Worm (Caenorhabditis elegans) whole organism, L4 larva: ENCODE results near the gene nucl-1.
A peak's percentile ranks its signal among the peaks of the same experiment; 100 is the strongest.

ENCODE experiments used
- F26F4.8 ChIP-seq: fragments of 200-800 bp; sonication (Bioruptor generic); conservative IDR thresholded peaks from 2 replicates; pipeline ENCODE4 v1.3.6; 2022; ENCODE audit warnings: missing genetic modification characterization, missing compliant biosample characterization
- F44E2.7 ChIP-seq: fragments of 200-800 bp; sonication (Bioruptor generic); IDR thresholded peaks from 2 replicates; pipeline ENCODE4 v2.1.2; 2022; ENCODE audit warnings: missing genetic modification characterization, missing compliant biosample characterization
- F49E8.2 ChIP-seq: sonication (generic microtip); optimal IDR thresholded peaks from 2 replicates; lab custom pipeline; 2016; ENCODE audit warnings: missing compliant biosample characterization, mild to moderate bottlenecking, missing genetic modification characterization, borderline replicate concordance
- R02D3.7 ChIP-seq: fragments of 150-350 bp; sonication (generic microtip); optimal IDR thresholded peaks from 3 replicates; lab custom pipeline; 2014; ENCODE audit warnings: missing biosample characterization, missing genetic modification characterization
- T20F7.1 ChIP-seq: fragments of 200-800 bp; sonication (Bioruptor generic); optimal IDR thresholded peaks from 2 replicates; lab custom pipeline; 2018; ENCODE audit warnings: mild to moderate bottlenecking, missing genetic modification characterization, missing compliant biosample characterization
- Y48G9A.11 ChIP-seq: fragments of 200-800 bp; sonication (Bioruptor generic); IDR thresholded peaks from 2 replicates; pipeline ENCODE4 v1.3.6; 2022; ENCODE audit warnings: missing genetic modification reagents, missing genetic modification characterization, missing compliant biosample characterization
- Y5F2A.4 ChIP-seq: fragments of 200-800 bp; sonication (Bioruptor generic); optimal IDR thresholded peaks from 2 replicates; lab custom pipeline; 2018; ENCODE audit warnings: mild to moderate bottlenecking, missing genetic modification characterization, missing compliant biosample characterization
- aly-2 ChIP-seq: sonication (generic microtip); optimal IDR thresholded peaks from 2 replicates; lab custom pipeline; 2018; ENCODE audit warnings: missing biosample characterization, missing genetic modification characterization
- ama-1 ChIP-seq: fragments of 150-350 bp; optimal IDR thresholded peaks from 2 replicates; lab custom pipeline; 2014; ENCODE audit warnings: inconsistent platforms, mixed read lengths
- attf-4 ChIP-seq: sonication (generic microtip); optimal IDR thresholded peaks from 3 replicates; lab custom pipeline; 2017; ENCODE audit warnings: missing biosample characterization, missing genetic modification characterization
- ceh-44 ChIP-seq: fragments of 200-800 bp; sonication (Bioruptor generic); IDR thresholded peaks from 2 replicates; pipeline ENCODE4 v1.3.6; 2022; ENCODE audit warnings: missing genetic modification reagents, missing genetic modification characterization, missing compliant biosample characterization
- ceh-62 ChIP-seq: sonication (generic microtip); optimal IDR thresholded peaks from 2 replicates; lab custom pipeline; 2017; ENCODE audit warnings: missing biosample characterization, missing genetic modification characterization
- cey-2 ChIP-seq: sonication (generic microtip); optimal IDR thresholded peaks from 3 replicates; lab custom pipeline; 2017; ENCODE audit warnings: missing genetic modification characterization, mild to moderate bottlenecking, missing compliant biosample characterization, antibody characterized with exemption, borderline replicate concordance; ENCODE audit not compliant: insufficient read depth
- daf-8 ChIP-seq: fragments of 200-800 bp; sonication (Bioruptor generic); IDR thresholded peaks from 2 replicates; pipeline ENCODE4 v1.3.6; 2022; ENCODE audit warnings: missing genetic modification characterization, missing compliant biosample characterization
- dmd-6 ChIP-seq: fragments of 200-800 bp; sonication (Bioruptor generic); IDR thresholded peaks from 2 replicates; pipeline ENCODE4 v1.3.6; 2022; ENCODE audit warnings: missing genetic modification reagents, missing genetic modification characterization, missing compliant biosample characterization
- dmd-8 ChIP-seq: fragments of 200-800 bp; sonication (Bioruptor generic); IDR thresholded peaks from 2 replicates; pipeline ENCODE4 v1.3.6; 2022; ENCODE audit warnings: missing genetic modification characterization, missing compliant biosample characterization
- dmd-9 ChIP-seq: fragments of 200-800 bp; sonication (Bioruptor generic); IDR thresholded peaks from 2 replicates; pipeline ENCODE4 v1.3.6; 2022; ENCODE audit warnings: missing genetic modification reagents, missing genetic modification characterization, missing compliant biosample characterization
- dve-1 ChIP-seq: sonication (generic microtip); optimal IDR thresholded peaks from 2 replicates; lab custom pipeline; 2017; ENCODE audit warnings: antibody characterized with exemption, mild to moderate bottlenecking, missing genetic modification characterization, missing compliant biosample characterization; ENCODE audit not compliant: insufficient read depth
- egl-43 ChIP-seq: fragments of 200-800 bp; sonication (Bioruptor generic); IDR thresholded peaks from 2 replicates; pipeline ENCODE4 v1.3.6; 2022; ENCODE audit warnings: missing genetic modification reagents, missing genetic modification characterization, missing compliant biosample characterization
- hif-1 ChIP-seq, 2 experiments: sonication (generic microtip); optimal IDR thresholded peaks; 2 replicates each; lab custom pipeline; 2016 to 2017; ENCODE audit warnings: missing compliant biosample characterization in 2 of 2, missing genetic modification characterization in 2 of 2, missing genetic modification reagents in 2 of 2, missing genotype in 2 of 2, mild to moderate bottlenecking in 1 of 2
- hlh-11 ChIP-seq: fragments of 200-800 bp; sonication (Bioruptor generic); optimal IDR thresholded peaks from 2 replicates; lab custom pipeline; 2018; ENCODE audit warnings: mild to moderate bottlenecking, missing genetic modification characterization, missing compliant biosample characterization
- hlh-30 ChIP-seq: sonication (generic microtip); optimal IDR thresholded peaks from 2 replicates; lab custom pipeline; 2017; ENCODE audit warnings: antibody characterized with exemption, mild to moderate bottlenecking, missing genetic modification characterization, missing compliant biosample characterization; ENCODE audit not compliant: insufficient read depth
- lim-7 ChIP-seq: fragments of 200-800 bp; sonication (Bioruptor generic); IDR thresholded peaks from 2 replicates; pipeline ENCODE4 v1.3.6; 2022; ENCODE audit warnings: missing genetic modification characterization, missing compliant biosample characterization
- lin-1 ChIP-seq: fragments of 200-800 bp; sonication (Bioruptor generic); IDR thresholded peaks from 2 replicates; pipeline ENCODE4 v1.3.6; 2022; ENCODE audit warnings: missing genetic modification reagents, missing genetic modification characterization, missing compliant biosample characterization
- lin-13 ChIP-seq: fragments of 150-350 bp; optimal IDR thresholded peaks from 2 replicates; lab custom pipeline; 2014; ENCODE audit warnings: missing biosample characterization, missing genetic modification reagents, missing genetic modification characterization
- lin-29 ChIP-seq: fragments of 200-800 bp; sonication (Bioruptor generic); IDR thresholded peaks from 2 replicates; pipeline ENCODE4 v1.3.6; 2022; ENCODE audit warnings: missing genetic modification reagents, missing genetic modification characterization, missing compliant biosample characterization
- lin-39 ChIP-seq: fragments of 150-350 bp; optimal IDR thresholded peaks from 2 replicates; lab custom pipeline; 2014; ENCODE audit warnings: missing biosample characterization, missing genetic modification reagents, missing genetic modification characterization
- lsy-2 ChIP-seq, 2 experiments: fragments of 150-350 bp in 1 of 2; sonication (generic microtip) in 1 of 2; optimal IDR thresholded peaks; 2 replicates each; lab custom pipeline; 2014 to 2017; ENCODE audit warnings: missing biosample characterization in 2 of 2, missing genetic modification characterization in 2 of 2
- mxl-3 ChIP-seq: fragments of 200-800 bp; sonication (Bioruptor generic); optimal IDR thresholded peaks from 2 replicates; lab custom pipeline; 2018; ENCODE audit warnings: mild to moderate bottlenecking, missing genetic modification characterization, missing compliant biosample characterization
- nhr-10 ChIP-seq: fragments of 150-350 bp; optimal IDR thresholded peaks from 2 replicates; lab custom pipeline; 2014; ENCODE audit warnings: missing biosample characterization, missing genetic modification characterization
- nhr-11 ChIP-seq: fragments of 150-350 bp; optimal IDR thresholded peaks from 2 replicates; lab custom pipeline; 2014; ENCODE audit warnings: missing biosample characterization, missing genetic modification characterization
- nhr-111 ChIP-seq: fragments of 200-800 bp; sonication (Bioruptor generic); optimal IDR thresholded peaks from 2 replicates; lab custom pipeline; 2018; ENCODE audit warnings: mild to moderate bottlenecking, missing genetic modification characterization, missing compliant biosample characterization
- nhr-237 ChIP-seq: sonication (generic microtip); optimal IDR thresholded peaks from 2 replicates; lab custom pipeline; 2017; ENCODE audit warnings: missing biosample characterization, missing genetic modification characterization
- nhr-25 ChIP-seq: sonication (generic microtip); optimal IDR thresholded peaks from 2 replicates; lab custom pipeline; 2017; ENCODE audit warnings: missing genetic modification characterization, mild to moderate bottlenecking, missing compliant biosample characterization, antibody characterized with exemption, moderate library complexity, borderline replicate concordance; ENCODE audit not compliant: insufficient read depth
- nhr-42 ChIP-seq: fragments of 200-800 bp; sonication (Bioruptor generic); IDR thresholded peaks from 2 replicates; pipeline ENCODE4 v1.3.6; 2022; ENCODE audit warnings: missing genetic modification characterization, missing compliant biosample characterization
- nhr-48 ChIP-seq: sonication (generic microtip); optimal IDR thresholded peaks from 2 replicates; lab custom pipeline; 2016; ENCODE audit warnings: mild to moderate bottlenecking, missing genetic modification characterization, missing compliant biosample characterization
- nhr-6 ChIP-seq: fragments of 150-350 bp; optimal IDR thresholded peaks from 2 replicates; lab custom pipeline; 2014; ENCODE audit warnings: missing biosample characterization, missing genetic modification characterization
- nhr-77 ChIP-seq: fragments of 150-350 bp; optimal IDR thresholded peaks from 2 replicates; lab custom pipeline; 2014; ENCODE audit warnings: missing biosample characterization, missing genetic modification characterization
- php-3 ChIP-seq: fragments of 200-800 bp; sonication (Bioruptor generic); IDR thresholded peaks from 2 replicates; pipeline ENCODE4 v1.3.6; 2022; ENCODE audit warnings: missing genetic modification reagents, missing genetic modification characterization, missing compliant biosample characterization
- pqm-1 ChIP-seq: sonication (generic microtip); optimal IDR thresholded peaks from 2 replicates; lab custom pipeline; 2017; ENCODE audit warnings: missing biosample characterization, missing genetic modification characterization
- skn-1 ChIP-seq: fragments of 150-350 bp; optimal IDR thresholded peaks from 2 replicates; lab custom pipeline; 2014; ENCODE audit warnings: missing biosample characterization, missing genetic modification characterization
- snpc-4 ChIP-seq: fragments of 150-350 bp; optimal IDR thresholded peaks from 2 replicates; lab custom pipeline; 2014; ENCODE audit warnings: missing biosample characterization, missing genetic modification characterization
- spr-1 ChIP-seq: sonication (generic microtip); optimal IDR thresholded peaks from 2 replicates; lab custom pipeline; 2016; ENCODE audit warnings: mild to moderate bottlenecking, missing genetic modification characterization, missing compliant biosample characterization
- tra-1 ChIP-seq: fragments of 200-800 bp; sonication (Bioruptor generic); IDR thresholded peaks from 2 replicates; pipeline ENCODE4 v1.3.6; 2022; ENCODE audit warnings: missing genetic modification reagents, missing genetic modification characterization, missing compliant biosample characterization
- unc-39 ChIP-seq: sonication (generic microtip); optimal IDR thresholded peaks from 2 replicates; lab custom pipeline; 2017; ENCODE audit warnings: missing biosample characterization, missing genetic modification characterization
- zag-1 ChIP-seq: fragments of 150-350 bp; optimal IDR thresholded peaks from 2 replicates; lab custom pipeline; 2014; ENCODE audit warnings: missing biosample characterization, missing genetic modification characterization
- zfp-2 ChIP-seq: sonication (generic microtip); optimal IDR thresholded peaks from 2 replicates; lab custom pipeline; 2016; ENCODE audit warnings: mild to moderate bottlenecking, missing genetic modification characterization, missing compliant biosample characterization
- zfp-3 ChIP-seq: fragments of 200-800 bp; sonication (Bioruptor generic); conservative IDR thresholded peaks from 2 replicates; pipeline ENCODE4 v1.3.6; 2022; ENCODE audit warnings: missing genetic modification reagents, missing genetic modification characterization, missing compliant biosample characterization
- zip-11 ChIP-seq: fragments of 200-800 bp; sonication (Bioruptor generic); IDR thresholded peaks from 2 replicates; pipeline ENCODE4 v1.3.6; 2022; ENCODE audit warnings: missing genetic modification characterization, missing compliant biosample characterization
- zip-2 ChIP-seq: fragments of 150-350 bp; optimal IDR thresholded peaks from 2 replicates; lab custom pipeline; 2014; ENCODE audit warnings: missing biosample characterization, missing genetic modification characterization
- ztf-7 ChIP-seq: fragments of 150-350 bp; optimal IDR thresholded peaks from 2 replicates; lab custom pipeline; 2014; ENCODE audit warnings: missing biosample characterization, missing genetic modification characterization

nucl-1 gene

ce11 chrIV:8252856-8253255 is 36.5 kb downstream of the nucl-1 start:
- TF ChIP-seq aly-2 (no peak), ceh-62 (tag; lab: Kevin White, UChicago) (no peak), dve-1 (tag; lab: Kevin White, UChicago) (peak; percentile 73), zag-1 (no peak), egl-43 (GFP tag; lab: Robert Waterston, UW) (no peak; the same call in 1 of the 2 replicates), snpc-4 (tag; lab: Kevin White, UChicago) (no peak), lsy-2 (tag; optimal IDR thresholded peaks at IDR 0.05; lab: Kevin White, UChicago) (peak in 1 of 2 experiments; percentile 67), attf-4 (tag; lab: Kevin White, UChicago) (no peak), tra-1 (GFP tag; lab: Robert Waterston, UW) (peak; percentile 83), zfp-3 (peak; percentile 73), lin-13 (GFP tag; lab: Kevin White, UChicago) (peak; percentile 79), skn-1 (tag; lab: Kevin White, UChicago) (no peak), lin-29 (GFP tag; lab: Robert Waterston, UW) (no peak), pqm-1 (tag; lab: Kevin White, UChicago) (peak; percentile 46), mxl-3 (GFP tag; lab: Kevin White, UChicago) (peak; percentile 64), nhr-42 (GFP tag; lab: Robert Waterston, UW) (peak; percentile 79; the same call in 1 of the 2 replicates), dmd-6 (GFP tag; lab: Robert Waterston, UW) (peak; percentile 78), nhr-10 (no peak), F49E8.2 (tag; lab: Kevin White, UChicago) (peak; percentile 74), zfp-2 (tag; lab: Kevin White, UChicago) (peak; percentile 56), F26F4.8 (GFP tag; lab: Robert Waterston, UW) (peak; percentile 98), spr-1 (tag; lab: Kevin White, UChicago) (peak; percentile 68), lim-7 (GFP tag; lab: Robert Waterston, UW) (no peak; the same call in 1 of the 2 replicates), ceh-44 (no peak), daf-8 (GFP tag; lab: Robert Waterston, UW) (0 out of 2 replicates have a peak, but pooled peaks have one; percentile 45), dmd-8 (peak; percentile 97), nhr-25 (tag; lab: Kevin White, UChicago) (no peak), nhr-77 (peak; percentile 6), nhr-111 (GFP tag; lab: Kevin White, UChicago) (peak; percentile 55), F44E2.7 (peak; percentile 96), Y5F2A.4 (peak; percentile 82), unc-39 (tag; lab: Kevin White, UChicago) (no peak), zip-2 (tag; lab: Kevin White, UChicago) (peak; percentile 25), nhr-6 (tag; lab: Kevin White, UChicago) (peak; percentile 25), ama-1 (lab: Kevin White, UChicago) (no peak), ztf-7 (tag; lab: Kevin White, UChicago) (no peak), nhr-11 (tag; lab: Kevin White, UChicago) (no peak), dmd-9 (0 out of 2 replicates have a peak, but pooled peaks have one; percentile 49), lin-39 (tag; lab: Kevin White, UChicago) (no peak), T20F7.1 (GFP tag; lab: Kevin White, UChicago) (peak; percentile 58), php-3 (peak; percentile 84), lin-1 (GFP tag; lab: Robert Waterston, UW) (peak; percentile 83; the same call in 1 of the 2 replicates), zip-11 (GFP tag; lab: Robert Waterston, UW) (peak; percentile 79), hlh-11 (tag; lab: Kevin White, UChicago) (peak; percentile 66), hlh-30 (tag; lab: Kevin White, UChicago) (peak; percentile 77), hif-1 (tag; optimal IDR thresholded peaks at IDR 0.05; lab: Kevin White, UChicago) (peak in 1 of 2 experiments; percentile 54), nhr-237 (tag; lab: Kevin White, UChicago) (no peak), cey-2 (tag; lab: Kevin White, UChicago) (no peak), R02D3.7 (tag; lab: Kevin White, UChicago) (no peak), Y48G9A.11 (GFP tag; lab: Robert Waterston, UW) (peak; percentile 80), nhr-48 (peak; percentile 70)
